Worm (Caenorhabditis elegans): ENCODE measurements around the gene sti-1.

- no peak for TF ChIP-seq ceh-36 (tag; optimal IDR thresholded peaks at IDR 0.05)
- TF ChIP-seq ama-1 (optimal IDR thresholded peaks at IDR 0.05), result no peak
- TF ChIP-seq scrt-1 (GFP tag; IDR thresholded peaks at IDR 0.05), result no peak
- no peak for TF ChIP-seq ceh-13 (GFP tag; optimal IDR thresholded peaks at IDR 0.05)
- TF ChIP-seq ets-7 (tag; optimal IDR thresholded peaks at IDR 0.05), result no peak
- TF ChIP-seq hnd-1 (tag; optimal IDR thresholded peaks at IDR 0.05), result no peak
- TF ChIP-seq tbx-37 (GFP tag; conservative IDR thresholded peaks at IDR 0.05), result no peak
- TF ChIP-seq hmg-4 (GFP tag; optimal IDR thresholded peaks at IDR 0.05), result no peak
- TF ChIP-seq hmbx-1 (tag; optimal IDR thresholded peaks at IDR 0.05), result no peak
- TF ChIP-seq F13C5.2 (tag; optimal IDR thresholded peaks at IDR 0.05), result no peak
- TF ChIP-seq tra-4 (tag; optimal IDR thresholded peaks at IDR 0.05), result no peak
- TF ChIP-seq sea-1 (GFP tag; conservative IDR thresholded peaks at IDR 0.05), result no peak
Measured at ce11 chrV:803472-803871, 30.2 kb downstream of the sti-1 start.

Measured in whole organism, early embryonic.